Worm (Caenorhabditis elegans) whole organism, midembryonic: Measurements from ENCODE around the gene F28B12.1.

ENCODE experiments used
- flt-1 ChIP-seq: fragments of 200-800 bp; sonication (Bioruptor generic); IDR thresholded peaks from 2 replicates; pipeline ENCODE4 v1.3.6; 2022; ENCODE audit warnings: missing genetic modification characterization, missing compliant biosample characterization
- klf-2 ChIP-seq: fragments of 200-800 bp; sonication (Bioruptor generic); conservative IDR thresholded peaks from 2 replicates; pipeline ENCODE4 v1.3.6; 2022; ENCODE audit warnings: missing genetic modification reagents, missing genetic modification characterization, missing compliant biosample characterization
- med-1 ChIP-seq: sonication (generic microtip); optimal IDR thresholded peaks from 2 replicates; lab custom pipeline; 2017; ENCODE audit warnings: missing genetic modification characterization, mild to moderate bottlenecking, missing compliant biosample characterization, antibody characterized with exemption, missing genetic modification reagents; ENCODE audit not compliant: insufficient read depth
- ref-1 ChIP-seq: fragments of 200-800 bp; sonication (Bioruptor generic); conservative IDR thresholded peaks from 2 replicates; pipeline ENCODE4 v1.3.6; 2022; ENCODE audit warnings: missing genetic modification reagents, missing genetic modification characterization, missing compliant biosample characterization
- ztf-23 ChIP-seq: fragments of 200-800 bp; sonication (Bioruptor generic); IDR thresholded peaks from 2 replicates; pipeline ENCODE4 v1.3.6; 2022; ENCODE audit warnings: missing genetic modification reagents, missing genetic modification characterization, missing compliant biosample characterization
- ztf-29 ChIP-seq: fragments of 200-800 bp; sonication (Bioruptor generic); IDR thresholded peaks from 2 replicates; pipeline ENCODE4 v1.3.6; 2022; ENCODE audit warnings: missing genetic modification reagents, missing genetic modification characterization, missing compliant biosample characterization

ce11 chrII:5962343-5962742 lies 19.6 kb downstream of the F28B12.1 start:
- no peak for TF ChIP-seq flt-1 (GFP tag; lab: Robert Waterston, UW)
- no peak for TF ChIP-seq klf-2
- TF ChIP-seq ztf-23: no peak
- no peak for TF ChIP-seq med-1 (GFP tag; lab: Kevin White, UChicago)
- TF ChIP-seq ref-1 (GFP tag; lab: Robert Waterston, UW): no peak
- TF ChIP-seq ztf-29 (GFP tag; lab: Robert Waterston, UW): no peak
